Fruit fly (Drosophila melanogaster): ENCODE data around the gene CG46426.

CG46426 gene

DNA sequence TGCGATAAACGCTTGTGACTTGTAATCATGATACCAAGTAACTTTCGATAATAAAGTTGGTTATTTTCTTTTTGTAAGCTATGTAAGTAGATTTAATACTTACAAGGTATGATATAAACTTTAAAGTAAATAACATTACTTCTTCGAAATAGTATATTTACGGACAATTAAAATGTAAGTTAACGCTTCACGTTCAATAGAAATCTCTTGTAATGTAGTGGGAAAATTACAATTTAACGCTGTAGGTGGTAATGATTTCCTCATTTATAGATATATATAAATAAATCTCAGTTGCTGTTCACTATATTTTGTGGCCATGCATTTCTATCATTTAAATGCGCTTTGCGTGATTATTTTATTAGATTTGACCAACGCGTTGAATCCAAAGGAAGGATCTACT lies 5.2 kb upstream of the CG46426 start, which contains the start of gene Sfp33A2:
TSS of gene Sfp33A2 (plus strand) at position 301 of the 400 bp plus-strand sequence.
- TF ChIP-seq h (GFP tag; optimal IDR thresholded peaks at IDR 0.05) (no peak), Vsx2 (GFP tag; optimal IDR thresholded peaks at IDR 0.05; ENCODE audit: partially characterized antibody) (no peak), GATAd (GFP tag; optimal IDR thresholded peaks at IDR 0.05) (no peak)

DNA sequence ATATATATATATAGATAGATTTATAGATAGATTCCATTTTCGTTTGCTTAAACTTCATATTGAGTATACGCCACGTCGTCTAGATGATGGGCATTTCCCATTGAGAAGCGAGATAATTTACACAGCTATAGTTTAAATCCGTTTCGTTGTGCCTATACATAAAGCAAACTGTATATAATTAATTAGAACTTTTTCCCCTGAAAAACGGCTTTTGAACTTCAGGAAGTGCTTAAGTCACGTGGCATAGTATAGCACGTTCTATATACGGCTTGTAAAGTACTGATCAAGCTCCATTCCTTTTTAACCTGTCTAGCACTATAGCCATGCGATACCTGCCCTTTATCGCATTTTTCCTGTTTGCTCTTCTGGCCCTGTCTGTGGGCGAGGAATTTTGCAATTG lies 3.0 kb upstream of the CG46426 start, which contains the start of gene Sfp33A3:
TSS of gene Sfp33A3 (plus strand) at position 301 of the 400 bp plus-strand sequence.
- TF ChIP-seq CG9705 (GFP tag; optimal IDR thresholded peaks at IDR 0.05) (no peak), CG32264 (GFP tag; optimal IDR thresholded peaks at IDR 0.05) (no peak), woc (GFP tag; optimal IDR thresholded peaks at IDR 0.05) (no peak), rgr (GFP tag; optimal IDR thresholded peaks at IDR 0.05) (no peak), Hnf4 (GFP tag; optimal IDR thresholded peaks at IDR 0.05) (no peak), br (GFP tag; optimal IDR thresholded peaks at IDR 0.05) (no peak), usp (GFP tag; optimal IDR thresholded peaks at IDR 0.05) (no peak), jim (GFP tag; optimal IDR thresholded peaks at IDR 0.05) (no peak), psq (GFP tag; optimal IDR thresholded peaks at IDR 0.05) (no peak), CrebA (GFP tag; optimal IDR thresholded peaks at IDR 0.05; ENCODE audit: borderline replicate concordance) (no peak), sv (GFP tag; optimal IDR thresholded peaks at IDR 0.05) (no peak), fru (GFP tag; optimal IDR thresholded peaks at IDR 0.05) (no peak), dsf (GFP tag; optimal IDR thresholded peaks at IDR 0.05; ENCODE audit: borderline replicate concordance) (no peak), ey (GFP tag; optimal IDR thresholded peaks at IDR 0.05) (no peak), Sp1 (GFP tag; optimal IDR thresholded peaks at IDR 0.05) (no peak), HLH106 (tag; optimal IDR thresholded peaks at IDR 0.05) (no peak), Myc (optimal IDR thresholded peaks at IDR 0.05) (no peak), foxo (GFP tag; optimal IDR thresholded peaks at IDR 0.05) (no peak), sage (GFP tag; optimal IDR thresholded peaks at IDR 0.05) (no peak), Hr78 (GFP tag; optimal IDR thresholded peaks at IDR 0.05) (no peak)

DNA sequence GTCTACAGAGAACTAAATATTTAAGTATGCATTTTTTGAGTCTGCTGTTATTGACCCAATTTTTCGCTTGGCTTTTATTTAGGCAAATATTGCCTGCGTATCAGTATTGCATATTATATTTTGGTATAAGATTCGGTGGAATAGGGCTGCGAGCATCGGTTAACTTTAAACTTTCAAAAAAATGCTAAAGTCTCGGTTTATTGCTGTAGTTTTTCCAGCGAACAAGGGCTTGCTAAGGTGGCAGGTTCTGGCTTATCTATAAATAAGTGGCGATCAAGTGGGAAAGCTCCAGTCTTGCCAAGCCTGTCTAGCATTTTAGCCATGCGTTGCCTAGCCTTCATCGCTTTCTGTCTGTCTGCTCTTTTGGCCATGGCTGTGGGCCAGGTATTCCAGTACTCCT lies 2.2 kb upstream of the CG46426 start, which contains the start of gene CG31704:
TSS of gene CG31704 (plus strand) at position 301 of the 400 bp plus-strand sequence.
- TF ChIP-seq Rel (GFP tag; optimal IDR thresholded peaks at IDR 0.05) (no peak), Rel (tag; optimal IDR thresholded peaks at IDR 0.05) (no peak), Hr83 (GFP tag; optimal IDR thresholded peaks at IDR 0.05; ENCODE audit: poor library complexity, severe bottlenecking) (no peak), brk (GFP tag; optimal IDR thresholded peaks at IDR 0.05) (no peak), tai (GFP tag; optimal IDR thresholded peaks at IDR 0.05) (no peak)

DNA sequence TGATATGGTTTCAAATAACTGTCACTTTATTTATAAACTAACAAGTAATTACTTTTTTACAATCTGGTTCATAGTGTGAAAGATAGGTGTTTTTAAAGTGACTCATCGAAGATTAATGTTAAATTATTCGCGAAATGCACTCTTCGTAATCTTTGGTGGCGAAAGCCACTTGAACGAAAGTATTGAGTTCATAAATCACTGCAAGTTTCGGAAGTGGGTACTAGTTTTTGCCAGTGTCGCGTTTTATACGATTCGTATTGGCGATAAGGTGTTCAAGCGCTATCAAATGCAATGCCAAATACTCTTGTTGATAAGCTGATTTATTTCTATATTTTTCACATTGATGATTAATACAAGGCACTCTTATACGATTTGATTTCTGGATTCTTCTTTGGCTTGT lies 1.1 kb upstream of the CG46426 start:
- TF ChIP-seq Myc (optimal IDR thresholded peaks at IDR 0.05) (no peak), CrebA (GFP tag; optimal IDR thresholded peaks at IDR 0.05; ENCODE audit: borderline replicate concordance) (no peak), Hnf4 (GFP tag; optimal IDR thresholded peaks at IDR 0.05) (peak; percentile 9), tai (GFP tag; optimal IDR thresholded peaks at IDR 0.05) (no peak), foxo (GFP tag; optimal IDR thresholded peaks at IDR 0.05) (peak in 1 of 2 experiments; percentile 12), N (GFP tag; optimal IDR thresholded peaks at IDR 0.05) (no peak)

DNA sequence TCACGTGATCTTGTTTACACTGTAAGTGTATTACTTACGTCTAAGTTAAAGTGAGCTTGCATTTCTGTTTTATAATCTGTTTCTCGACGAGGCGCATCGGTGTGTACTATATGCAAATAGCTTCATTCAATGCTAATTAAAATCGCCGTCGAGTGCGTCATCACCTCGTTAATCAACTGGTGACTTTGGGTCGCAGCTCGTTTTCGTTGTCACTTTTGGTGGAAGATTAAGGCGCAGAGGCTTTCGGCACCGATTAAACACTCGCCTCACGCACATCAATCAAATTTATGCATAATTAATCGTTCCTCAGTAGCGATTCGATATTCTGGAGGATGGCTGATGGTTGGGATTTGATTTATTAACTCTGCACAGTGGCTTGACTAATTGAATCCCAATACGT lies 1.6 kb downstream of the CG46426 start:
- TF ChIP-seq Hnf4 (GFP tag; optimal IDR thresholded peaks at IDR 0.05) (no peak), dl (GFP tag; optimal IDR thresholded peaks at IDR 0.05; ENCODE audit: insufficient read depth in 1 of 2, partially characterized antibody in 2 of 2) (no peak), Mio (GFP tag; optimal IDR thresholded peaks at IDR 0.05) (no peak), OdsH (GFP tag; optimal IDR thresholded peaks at IDR 0.05) (no peak), CrebA (GFP tag; optimal IDR thresholded peaks at IDR 0.05; ENCODE audit: borderline replicate concordance) (no peak), psq (GFP tag; optimal IDR thresholded peaks at IDR 0.05) (no peak), dsf (GFP tag; optimal IDR thresholded peaks at IDR 0.05; ENCODE audit: borderline replicate concordance) (no peak)

Measured in whole organism, wandering third instar larva.